Fruit fly (Drosophila melanogaster): ENCODE measurements around the gene CG43844.

Gene CG43844

dm6 chr3R:21937075-21937950 is 48.0 kb downstream of the CG43844 start:
- TF ChIP-seq Pdp1 (GFP tag; optimal IDR thresholded peaks at IDR 0.05) (no peak), Deaf1 (tag; optimal IDR thresholded peaks at IDR 0.05) (no peak), CG18764 (GFP tag; optimal IDR thresholded peaks at IDR 0.05) (no peak), CG30431 (GFP tag; optimal IDR thresholded peaks at IDR 0.05) (no peak), bbx (GFP tag; IDR thresholded peaks at IDR 0.05; ENCODE audit: partially characterized antibody) (no peak), Jarid2 (GFP tag; optimal IDR thresholded peaks at IDR 0.05) (no peak), sob (GFP tag; IDR thresholded peaks at IDR 0.05) (no peak), Elba2 (GFP tag; optimal IDR thresholded peaks at IDR 0.05) (no peak), CG13624 (GFP tag; optimal IDR thresholded peaks at IDR 0.05) (no peak), Ptx1 (GFP tag; IDR thresholded peaks at IDR 0.05) (peak; percentile 66), CG10462 (GFP tag; optimal IDR thresholded peaks at IDR 0.05) (no peak), CG9932 (GFP tag; IDR thresholded peaks at IDR 0.05) (no peak), CG7556 (GFP tag; optimal IDR thresholded peaks at IDR 0.05) (no peak), ERR (GFP tag; optimal IDR thresholded peaks at IDR 0.05) (no peak), PHDP (tag; optimal IDR thresholded peaks at IDR 0.05) (peak; percentile 15), dysf (GFP tag; IDR thresholded peaks at IDR 0.05) (peak; percentile 69), Bgb (GFP tag; IDR thresholded peaks at IDR 0.05; ENCODE audit: partially characterized antibody) (no peak), CG9727 (GFP tag; optimal IDR thresholded peaks at IDR 0.05) (peak; percentile 20), CG34224 (GFP tag; IDR thresholded peaks at IDR 0.05; ENCODE audit: partially characterized antibody) (no peak), Sox100B (GFP tag; optimal IDR thresholded peaks at IDR 0.05) (peak; percentile 12), cas (GFP tag; IDR thresholded peaks at IDR 0.05) (no peak), jumu (GFP tag; optimal IDR thresholded peaks at IDR 0.05) (no peak), Mrtf (GFP tag; IDR thresholded peaks at IDR 0.05) (no peak), CG14441 (GFP tag; IDR thresholded peaks at IDR 0.05) (no peak), Optix (GFP tag; IDR thresholded peaks at IDR 0.05) (no peak), Spps (tag; optimal IDR thresholded peaks at IDR 0.05) (no peak), Ets97D (GFP tag; optimal IDR thresholded peaks at IDR 0.05) (no peak), hb (GFP tag; IDR thresholded peaks at IDR 0.05; ENCODE audit: partially characterized antibody) (no peak), CG6683 (GFP tag; optimal IDR thresholded peaks at IDR 0.05) (no peak), run (tag; optimal IDR thresholded peaks at IDR 0.05) (no peak), cato (GFP tag; optimal IDR thresholded peaks at IDR 0.05; ENCODE audit: borderline replicate concordance) (no peak), HLH4C (GFP tag; IDR thresholded peaks at IDR 0.05; ENCODE audit: partially characterized antibody) (no peak), CG2875 (GFP tag; optimal IDR thresholded peaks at IDR 0.05) (no peak), gro (GFP tag; optimal IDR thresholded peaks at IDR 0.05) (no peak), sc (optimal IDR thresholded peaks at IDR 0.05) (no peak), sc (GFP tag; optimal IDR thresholded peaks at IDR 0.05) (no peak), hkb (optimal IDR thresholded peaks at IDR 0.05) (no peak), hkb (GFP tag; IDR thresholded peaks at IDR 0.05) (no peak), CG14014 (GFP tag; IDR thresholded peaks at IDR 0.05) (no peak), CG2199 (GFP tag; IDR thresholded peaks at IDR 0.05) (no peak), luna (GFP tag; optimal IDR thresholded peaks at IDR 0.05) (no peak), jing (GFP tag; optimal IDR thresholded peaks at IDR 0.05) (no peak), CG6254 (GFP tag; optimal IDR thresholded peaks at IDR 0.05) (peak; percentile 11), CG14667 (GFP tag; IDR thresholded peaks at IDR 0.05) (no peak), Chrac-16 (GFP tag; optimal IDR thresholded peaks at IDR 0.05) (peak; percentile 59), onecut (GFP tag; IDR thresholded peaks at IDR 0.05) (no peak), pho (GFP tag; optimal IDR thresholded peaks at IDR 0.05) (no peak), lola (GFP tag; optimal IDR thresholded peaks at IDR 0.05) (no peak), otp (GFP tag; IDR thresholded peaks at IDR 0.05) (no peak), shn (GFP tag; optimal IDR thresholded peaks at IDR 0.05) (no peak)

Data from whole organism, embryonic.